Worm (Caenorhabditis elegans): ENCODE measurements around the gene sra-39.

sra-39 gene

DNA sequence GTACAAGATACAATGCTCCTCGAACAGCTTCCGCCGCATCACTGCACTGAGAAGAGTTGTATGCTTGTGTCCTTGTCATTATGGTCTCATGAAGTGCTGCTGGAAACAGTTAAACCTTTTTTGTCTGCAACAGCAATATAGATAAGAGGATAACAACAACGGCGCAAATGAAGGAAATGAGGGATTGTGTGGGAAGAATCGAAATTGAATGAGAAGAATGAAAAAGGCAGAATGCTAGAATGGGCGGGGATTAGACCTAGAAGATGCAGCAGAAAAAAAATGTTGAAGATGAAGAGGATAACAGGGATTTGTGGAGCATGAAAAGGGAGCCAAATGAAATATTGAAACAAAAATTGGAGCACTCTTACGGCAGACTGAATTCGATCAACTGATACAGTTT is 10.0 kb downstream of the sra-39 start, which contains the start of gene sra-37 (continued):
- TF ChIP-seq mes-2 (tag; optimal IDR thresholded peaks at IDR 0.05; ENCODE audit: poor library complexity, severe bottlenecking) (no peak), tra-1 (GFP tag; IDR thresholded peaks at IDR 0.05) (no peak)

DNA sequence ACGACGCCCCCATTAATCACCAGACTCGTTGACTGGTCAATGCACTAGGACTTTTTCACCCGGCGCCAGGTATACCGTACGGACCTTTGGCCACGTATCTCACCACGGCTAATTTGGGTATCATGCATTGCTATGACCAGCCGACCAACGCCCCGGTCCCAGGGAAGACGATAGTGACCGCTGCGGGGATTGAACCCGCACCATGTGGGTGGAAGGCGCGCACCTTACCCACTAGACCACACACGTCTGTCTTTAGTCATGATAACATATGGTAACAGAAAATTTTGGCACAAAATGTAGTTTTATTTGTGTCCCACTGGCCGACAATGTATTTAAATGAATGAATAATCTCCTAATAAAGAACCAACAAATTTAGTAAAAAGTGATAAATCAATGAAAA is 17.0 kb downstream of the sra-39 start:
- TF ChIP-seq arid-1 (GFP tag; conservative IDR thresholded peaks at IDR 0.05) (0 out of 2 replicates have a peak, but pooled peaks have one; percentile 42), set-16 (GFP tag; IDR thresholded peaks at IDR 0.05) (no peak), F44E2.7 (GFP tag; IDR thresholded peaks at IDR 0.05) (0 out of 2 replicates have a peak, but pooled peaks have one; percentile 22), dmd-8 (GFP tag; IDR thresholded peaks at IDR 0.05) (peak; percentile 47; the same call in 1 of the 2 replicates), ceh-82 (tag; optimal IDR thresholded peaks at IDR 0.05) (no peak), dmd-6 (GFP tag; IDR thresholded peaks at IDR 0.05) (0 out of 2 replicates have a peak, but pooled peaks have one; percentile 10)

DNA sequence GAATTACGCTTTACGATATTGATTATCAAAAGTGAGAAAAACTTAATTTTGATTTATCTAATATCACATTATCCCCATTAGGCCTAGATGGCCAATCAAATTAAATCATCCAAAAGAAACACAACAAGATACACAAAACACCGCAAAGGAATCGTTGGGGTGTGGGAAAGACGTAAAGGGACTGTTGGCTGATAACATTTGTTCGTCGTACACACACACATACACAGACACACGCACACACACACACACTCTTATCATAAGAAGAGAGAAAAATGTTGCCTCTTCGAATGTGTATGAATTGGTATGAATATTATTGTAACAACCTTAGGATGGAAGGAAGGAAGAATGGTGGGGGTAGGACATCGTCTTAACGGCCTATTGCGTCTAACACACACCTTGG is 18.1 kb downstream of the sra-39 start:
- TF ChIP-seq mep-1 (tag; optimal IDR thresholded peaks at IDR 0.05) (peak; percentile 46), hlh-30 (tag; optimal IDR thresholded peaks at IDR 0.05; ENCODE audit: insufficient read depth) (peak; percentile 56), mxl-3 (GFP tag; optimal IDR thresholded peaks at IDR 0.05) (peak; percentile 65), hlh-11 (tag; optimal IDR thresholded peaks at IDR 0.05) (peak; percentile 71), madf-5 (GFP tag; IDR thresholded peaks at IDR 0.05) (no peak), pqm-1 (tag; optimal IDR thresholded peaks at IDR 0.05) (peak; percentile 88), egl-43 (GFP tag; IDR thresholded peaks at IDR 0.05) (no peak), dmd-6 (GFP tag; IDR thresholded peaks at IDR 0.05) (0 out of 2 replicates have a peak, but pooled peaks have one; percentile 31), daf-16 (GFP tag; optimal IDR thresholded peaks at IDR 0.05) (no peak), daf-16 (tag; optimal IDR thresholded peaks at IDR 0.05) (peak; percentile 88), mes-2 (tag; optimal IDR thresholded peaks at IDR 0.05; ENCODE audit: poor library complexity, severe bottlenecking) (peak; percentile 42), nhr-6 (tag; optimal IDR thresholded peaks at IDR 0.05) (peak; percentile 87), nhr-77 (tag; optimal IDR thresholded peaks at IDR 0.05) (peak; percentile 15), nhr-28 (tag; optimal IDR thresholded peaks at IDR 0.05) (peak; percentile 95), dve-1 (tag; optimal IDR thresholded peaks at IDR 0.05; ENCODE audit: insufficient read depth) (peak; percentile 69), saeg-2 (GFP tag; IDR thresholded peaks at IDR 0.05) (no peak), unc-62 (GFP tag; optimal IDR thresholded peaks at IDR 0.05 in 1 of 2) (peak in 1 of 2 experiments; percentile 34), unc-62 (tag; optimal IDR thresholded peaks at IDR 0.05) (no peak), nhr-41 (GFP tag; IDR thresholded peaks at IDR 0.05) (no peak), pha-4 (GFP tag; IDR thresholded peaks at IDR 0.05) (no peak), pha-4 (tag; optimal IDR thresholded peaks at IDR 0.05) (peak; percentile 1)

DNA sequence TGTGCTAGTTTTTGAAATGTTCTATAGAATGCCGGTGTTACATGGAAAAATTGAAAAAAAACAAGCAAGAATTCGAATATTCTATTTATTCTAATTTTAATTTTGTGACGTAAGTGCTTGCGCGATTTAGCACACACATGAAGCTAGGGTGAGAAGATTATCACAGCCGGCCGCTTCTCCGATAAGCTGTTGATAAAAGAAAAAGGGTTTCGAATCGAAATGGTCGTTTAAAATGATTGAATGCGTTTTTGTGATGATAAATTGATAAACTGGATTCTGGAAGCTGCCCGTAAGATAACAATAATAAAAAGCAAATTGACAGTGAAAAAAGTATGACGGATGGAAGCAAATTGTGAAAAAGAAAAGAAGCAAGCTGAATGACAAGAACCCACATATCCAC is 19.1 kb downstream of the sra-39 start:
- TF ChIP-seq attf-4 (tag; optimal IDR thresholded peaks at IDR 0.05) (no peak), php-3 (GFP tag; IDR thresholded peaks at IDR 0.05) (peak; percentile 88), dve-1 (tag; optimal IDR thresholded peaks at IDR 0.05; ENCODE audit: insufficient read depth) (peak; percentile 55), mes-2 (tag; optimal IDR thresholded peaks at IDR 0.05; ENCODE audit: poor library complexity, severe bottlenecking) (no peak), vab-7 (GFP tag; IDR thresholded peaks at IDR 0.05) (no peak), hlh-11 (tag; optimal IDR thresholded peaks at IDR 0.05) (peak; percentile 41), dmd-6 (GFP tag; IDR thresholded peaks at IDR 0.05) (peak; percentile 34; the same call in 1 of the 2 replicates), nhr-102 (tag; optimal IDR thresholded peaks at IDR 0.05) (no peak), dmd-8 (GFP tag; IDR thresholded peaks at IDR 0.05) (no peak), daf-16 (GFP tag; optimal IDR thresholded peaks at IDR 0.05) (no peak), daf-16 (tag; optimal IDR thresholded peaks at IDR 0.05) (peak; percentile 36), skn-1 (tag; optimal IDR thresholded peaks at IDR 0.05) (no peak)

DNA sequence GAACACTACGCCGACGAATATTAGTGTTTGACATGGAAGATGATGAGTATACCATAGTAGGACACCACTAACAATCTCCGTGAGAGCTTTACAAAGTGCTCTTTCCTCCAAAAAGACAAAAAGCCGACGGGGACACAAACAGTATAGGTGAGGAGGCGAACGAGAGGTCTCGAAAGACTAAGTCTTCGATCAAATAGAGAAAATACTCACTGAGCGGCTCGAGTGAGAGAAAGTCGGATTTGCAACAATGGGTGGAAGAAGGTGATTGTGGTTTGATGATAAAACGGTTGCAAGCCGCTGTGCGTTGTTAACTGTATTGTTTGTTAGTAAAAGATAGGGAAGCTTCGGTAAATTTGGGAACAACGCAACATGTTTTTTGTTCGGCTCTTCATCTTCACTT is 20.6 kb downstream of the sra-39 start, which contains the start of gene hlb-1:
hlb-1 (minus strand) TSS at position 101 of the 400 bp plus-strand sequence.
- TF ChIP-seq aha-1 (tag) (no peak), zip-11 (GFP tag; IDR thresholded peaks at IDR 0.05) (no peak), spr-3 (GFP tag; optimal IDR thresholded peaks at IDR 0.05) (no peak), ceh-44 (GFP tag; IDR thresholded peaks at IDR 0.05) (no peak), duxl-1 (tag; optimal IDR thresholded peaks at IDR 0.05; ENCODE audit: poor library complexity) (no peak), T20F7.1 (GFP tag; optimal IDR thresholded peaks at IDR 0.05) (no peak), ces-1 (GFP tag; optimal IDR thresholded peaks at IDR 0.05) (no peak), unc-62 (GFP tag; optimal IDR thresholded peaks at IDR 0.05 in 1 of 2) (peak in 1 of 2 experiments; percentile 3), unc-62 (tag; optimal IDR thresholded peaks at IDR 0.05) (no peak), zag-1 (tag; optimal IDR thresholded peaks at IDR 0.05) (no peak)

All from whole organism, L4 larva.